Worm (Caenorhabditis elegans) whole organism, mixed stage, embryonic: ENCODE data around the gene T22B2.3.

Experiments used
- bed-3 ChIP-seq: fragments of 200-800 bp; sonication (Bioruptor generic); optimal IDR thresholded peaks from 3 replicates; lab custom pipeline; 2018; ENCODE audit warnings: mild to moderate bottlenecking, missing genetic modification characterization, moderate library complexity, missing compliant biosample characterization
- lin-32 ChIP-seq: fragments of 200-800 bp; sonication (Bioruptor generic); optimal IDR thresholded peaks from 2 replicates; lab custom pipeline; 2018; ENCODE audit warnings: mild to moderate bottlenecking, missing genetic modification characterization, missing compliant biosample characterization
- nhr-28 ChIP-seq: fragments of 150-350 bp; optimal IDR thresholded peaks from 2 replicates; lab custom pipeline; 2014; ENCODE audit warnings: missing biosample characterization, missing genetic modification characterization
- snpc-4 ChIP-seq: fragments of 150-350 bp; optimal IDR thresholded peaks from 2 replicates; lab custom pipeline; 2014; ENCODE audit warnings: missing biosample characterization, missing genetic modification characterization

- TF ChIP-seq nhr-28 (tag; lab: Kevin White, UChicago): no peak
- no peak for TF ChIP-seq bed-3 (GFP tag; lab: Kevin White, UChicago)
- TF ChIP-seq lin-32 (GFP tag; lab: Kevin White, UChicago): no peak
- no peak for TF ChIP-seq snpc-4 (tag; lab: Kevin White, UChicago)
Observed at ce11 chrX:3918182-3918581, 1.1 kb downstream of the T22B2.3 start.
